Worm (Caenorhabditis elegans): ENCODE results near the gene C04E7.1.

DNA sequence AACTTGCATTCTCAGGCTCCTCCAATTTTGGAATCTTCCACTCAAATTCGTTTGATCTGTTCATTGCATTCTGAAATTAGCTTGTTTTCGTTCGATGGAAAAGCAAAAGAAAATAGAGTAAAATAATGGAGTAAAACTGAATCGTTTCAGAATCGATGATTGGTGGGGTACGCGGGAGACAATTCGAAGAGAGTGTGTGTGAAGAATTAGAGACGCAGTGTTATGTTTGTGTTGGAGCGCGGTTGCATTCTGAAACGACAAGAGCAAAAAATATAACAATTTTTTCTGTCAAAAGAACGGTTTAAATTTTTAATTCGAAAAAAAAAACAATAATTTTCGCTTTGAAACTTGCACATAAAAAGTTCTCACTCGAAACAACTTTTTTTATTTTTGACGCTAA, 30.8 kb downstream of the C04E7.1 start, which contains the start of gene ceh-93:
- TF ChIP-seq cog-1 (tag; optimal IDR thresholded peaks at IDR 0.05), result no peak
- TF ChIP-seq tab-1 (GFP tag; IDR thresholded peaks at IDR 0.05), result no peak
- no peak for TF ChIP-seq klf-2 (GFP tag; conservative IDR thresholded peaks at IDR 0.05)
- no peak for TF ChIP-seq T22C8.4 (GFP tag; IDR thresholded peaks at IDR 0.05)
- TF ChIP-seq ztf-23 (GFP tag; IDR thresholded peaks at IDR 0.05), result no peak
- no peak for TF ChIP-seq ref-1 (GFP tag; conservative IDR thresholded peaks at IDR 0.05)
- TF ChIP-seq ztf-29 (GFP tag; IDR thresholded peaks at IDR 0.05), result no peak

All from whole organism, midembryonic.